Worm (Caenorhabditis elegans): ENCODE measurements around the gene frpr-1.

Gene frpr-1

DNA sequence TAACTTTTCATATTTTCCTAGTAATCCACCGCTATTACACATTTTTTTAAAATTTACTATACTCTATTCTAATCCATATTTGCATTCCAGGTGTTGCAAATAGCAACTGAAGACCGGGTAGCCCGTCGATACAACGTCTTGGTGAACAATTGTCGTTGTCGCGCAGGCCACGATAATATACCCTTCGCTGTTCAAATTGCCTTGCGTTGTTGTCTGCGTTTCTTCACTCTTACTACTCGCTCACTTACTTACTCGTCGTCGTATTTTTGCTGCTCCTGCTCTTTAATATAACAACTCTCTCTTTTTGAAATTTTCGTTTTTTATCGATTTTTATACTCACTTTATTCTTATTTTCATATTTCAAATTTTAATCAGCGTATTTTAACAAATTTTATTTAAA is 25.5 kb downstream of the frpr-1 start, which contains the start of gene K07E3.2:
K07E3.2 (plus strand) TSS at position 400 of the 400 bp plus-strand sequence.
- TF ChIP-seq F13H6.1 (tag; optimal IDR thresholded peaks at IDR 0.05) (no peak), lin-11 (tag; optimal IDR thresholded peaks at IDR 0.05) (peak; percentile 2), crh-2 (tag; optimal IDR thresholded peaks at IDR 0.05) (peak; percentile 34), nhr-21 (tag; optimal IDR thresholded peaks at IDR 0.05) (peak; percentile 23), ceh-82 (tag; optimal IDR thresholded peaks at IDR 0.05) (no peak), fos-1 (tag; optimal IDR thresholded peaks at IDR 0.05) (no peak), elt-1 (tag; optimal IDR thresholded peaks at IDR 0.05) (no peak), nhr-12 (tag; optimal IDR thresholded peaks at IDR 0.05) (no peak), nhr-10 (tag; optimal IDR thresholded peaks at IDR 0.05) (no peak), alr-1 (tag; optimal IDR thresholded peaks at IDR 0.05) (no peak), nhr-77 (tag; optimal IDR thresholded peaks at IDR 0.05) (no peak), ceh-16 (tag; optimal IDR thresholded peaks at IDR 0.05) (no peak), nhr-25 (tag; optimal IDR thresholded peaks at IDR 0.05) (peak; percentile 5), ztf-1 (GFP tag; conservative IDR thresholded peaks at IDR 0.05) (no peak), R02D3.7 (tag; optimal IDR thresholded peaks at IDR 0.05) (no peak)

DNA sequence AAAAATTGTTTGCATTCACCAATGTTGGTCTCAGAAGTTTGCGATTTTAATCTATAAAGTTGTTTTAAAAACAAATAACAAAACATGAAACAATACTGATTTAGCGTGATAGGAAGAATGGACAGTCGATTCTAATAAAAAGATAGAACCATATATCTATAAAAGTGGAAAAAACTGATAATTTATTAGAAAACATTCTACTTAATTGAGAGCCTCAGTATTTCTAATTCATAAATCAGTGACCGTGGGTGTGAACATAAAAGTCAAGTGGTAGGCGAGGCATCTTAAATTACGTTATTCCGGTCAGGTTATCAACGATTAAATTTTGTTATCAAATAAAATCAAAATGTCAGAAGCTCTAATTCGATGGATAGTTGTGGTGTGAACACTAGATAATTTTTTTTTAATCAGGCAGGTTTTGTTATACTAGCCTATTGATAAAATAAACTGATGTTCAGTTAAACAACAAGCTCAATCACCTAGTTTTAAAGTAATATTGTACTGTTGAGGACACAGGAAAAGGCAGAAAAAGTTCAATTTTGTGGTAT is 30.6 kb downstream of the frpr-1 start, which contains the start of gene catp-5:
catp-5 (minus strand) TSS at position 51 of the 548 bp plus-strand sequence.
- TF ChIP-seq fos-1 (tag; optimal IDR thresholded peaks at IDR 0.05) (peak; percentile 40), lsy-2 (tag; optimal IDR thresholded peaks at IDR 0.05) (no peak)

DNA sequence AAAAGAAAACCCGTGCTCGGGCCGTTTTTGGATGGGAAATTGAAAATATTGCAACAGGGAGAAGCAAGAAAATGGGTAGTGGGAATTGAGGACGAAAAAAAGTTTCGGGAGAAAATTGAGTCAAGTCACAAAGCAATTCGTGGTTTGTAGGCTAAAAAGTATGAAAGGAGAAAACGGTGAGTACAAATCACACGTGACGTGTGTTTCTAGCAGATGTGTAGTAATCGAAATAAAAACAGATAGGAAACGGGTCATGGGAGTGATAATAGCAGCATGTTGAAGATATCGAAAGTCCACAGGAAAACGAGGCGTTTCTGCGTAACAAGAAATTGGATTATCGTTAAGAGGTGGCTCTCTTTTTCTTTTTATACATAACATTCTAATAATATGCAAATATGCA is 39.5 kb downstream of the frpr-1 start:
- TF ChIP-seq nhr-21 (tag; optimal IDR thresholded peaks at IDR 0.05), result peak; percentile 68
- TF ChIP-seq Y55F3AM.14 (GFP tag; optimal IDR thresholded peaks at IDR 0.05), result no peak
- peak; percentile 17 for TF ChIP-seq C34F6.9 (tag; optimal IDR thresholded peaks at IDR 0.05)
- TF ChIP-seq lin-13 (GFP tag; optimal IDR thresholded peaks at IDR 0.05), result no peak
- no peak for TF ChIP-seq nhr-12 (tag; optimal IDR thresholded peaks at IDR 0.05)
- peak; percentile 16 for TF ChIP-seq nhr-6 (tag; optimal IDR thresholded peaks at IDR 0.05)
- no peak for TF ChIP-seq aly-2 (tag; optimal IDR thresholded peaks at IDR 0.05)
- peak; percentile 90 for TF ChIP-seq sma-9 (GFP tag; optimal IDR thresholded peaks at IDR 0.05)
- no peak for TF ChIP-seq sma-9 (tag; optimal IDR thresholded peaks at IDR 0.05)
- TF ChIP-seq nhr-129 (tag; optimal IDR thresholded peaks at IDR 0.05), result peak; percentile 58
- no peak for TF ChIP-seq ztf-4 (tag; optimal IDR thresholded peaks at IDR 0.05)
- TF ChIP-seq mdl-1 (tag; optimal IDR thresholded peaks at IDR 0.05), result peak in 1 of 2 experiments; percentile 40
- peak; percentile 8 for TF ChIP-seq blmp-1 (tag; optimal IDR thresholded peaks at IDR 0.05; ENCODE audit: insufficient read depth)
- peak; percentile 28 for TF ChIP-seq crh-2 (tag; optimal IDR thresholded peaks at IDR 0.05)

DNA sequence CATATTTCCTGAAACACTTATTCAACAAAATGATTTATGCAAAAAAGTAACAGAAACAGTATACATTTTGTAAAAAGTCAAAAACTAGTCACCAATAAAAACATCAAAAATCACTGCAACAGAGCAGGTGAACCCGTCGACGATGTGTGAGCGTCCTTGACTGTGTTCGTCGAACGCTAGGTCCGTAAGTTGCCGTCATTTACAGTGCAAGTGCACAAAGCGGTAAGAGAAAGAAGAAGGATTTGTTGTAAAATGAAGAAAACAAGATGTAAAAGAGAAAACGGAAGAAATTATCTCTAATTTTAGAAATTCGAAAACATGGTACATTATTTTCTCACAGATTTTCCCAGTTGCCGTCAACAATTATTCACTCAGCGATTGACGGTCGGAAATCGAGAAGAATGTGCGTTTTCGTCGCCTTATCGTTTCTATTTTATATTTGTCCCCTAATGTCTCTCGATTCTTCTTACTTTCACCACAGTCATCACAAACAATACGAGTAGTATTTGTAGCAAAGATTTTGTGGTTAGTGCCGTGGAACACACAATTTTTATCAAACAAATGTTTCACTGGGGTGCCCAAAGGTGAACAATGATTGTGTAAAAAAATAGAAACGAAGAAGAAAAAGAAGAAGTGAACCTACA is 40.1 kb downstream of the frpr-1 start:
- TF ChIP-seq ceh-16 (tag; optimal IDR thresholded peaks at IDR 0.05) (no peak), ztf-11 (tag; optimal IDR thresholded peaks at IDR 0.05) (no peak), R02D3.7 (tag; optimal IDR thresholded peaks at IDR 0.05) (no peak), F13H6.1 (tag; optimal IDR thresholded peaks at IDR 0.05) (no peak), sma-3 (GFP tag; optimal IDR thresholded peaks at IDR 0.05) (peak; percentile 37), crh-2 (tag; optimal IDR thresholded peaks at IDR 0.05) (no peak), lin-39 (tag; optimal IDR thresholded peaks at IDR 0.05) (no peak), nhr-237 (tag; optimal IDR thresholded peaks at IDR 0.05) (no peak), nhr-6 (tag; optimal IDR thresholded peaks at IDR 0.05) (no peak), nhr-23 (tag; optimal IDR thresholded peaks at IDR 0.05) (no peak), peb-1 (tag; optimal IDR thresholded peaks at IDR 0.05) (no peak), alr-1 (tag; optimal IDR thresholded peaks at IDR 0.05) (no peak), ceh-82 (tag; optimal IDR thresholded peaks at IDR 0.05) (no peak), dmd-4 (tag; optimal IDR thresholded peaks at IDR 0.05) (no peak), sma-9 (GFP tag; optimal IDR thresholded peaks at IDR 0.05) (peak; percentile 28), sma-9 (tag; optimal IDR thresholded peaks at IDR 0.05) (no peak), aly-2 (tag; optimal IDR thresholded peaks at IDR 0.05) (no peak), fos-1 (tag; optimal IDR thresholded peaks at IDR 0.05) (peak; percentile 56), blmp-1 (tag; optimal IDR thresholded peaks at IDR 0.05; ENCODE audit: insufficient read depth) (peak; percentile 37), nhr-25 (tag; optimal IDR thresholded peaks at IDR 0.05) (peak; percentile 51), mbf-1 (tag; optimal IDR thresholded peaks at IDR 0.05) (no peak), snpc-4 (tag; optimal IDR thresholded peaks at IDR 0.05) (no peak), sem-4 (tag; optimal IDR thresholded peaks at IDR 0.05) (no peak), nhr-77 (tag; optimal IDR thresholded peaks at IDR 0.05) (no peak), ama-1 (optimal IDR thresholded peaks at IDR 0.05) (no peak), lin-11 (tag; optimal IDR thresholded peaks at IDR 0.05) (no peak), lsy-2 (tag; optimal IDR thresholded peaks at IDR 0.05) (no peak), nhr-12 (tag; optimal IDR thresholded peaks at IDR 0.05) (no peak), skn-1 (tag; optimal IDR thresholded peaks at IDR 0.05) (no peak), mdl-1 (tag; optimal IDR thresholded peaks at IDR 0.05) (no peak), elt-3 (tag; optimal IDR thresholded peaks at IDR 0.05) (no peak), gmeb-1 (tag; optimal IDR thresholded peaks at IDR 0.05) (no peak), zag-1 (tag; optimal IDR thresholded peaks at IDR 0.05) (no peak), egl-27 (tag; optimal IDR thresholded peaks at IDR 0.05) (no peak)

Data from whole organism, L2 larva.